Worm (Caenorhabditis elegans): ENCODE measurements around the gene Y64G10A.2.

ce11 chrIV:14269932-14270331 is 25.7 kb upstream of the Y64G10A.2 start:
- no peak for TF ChIP-seq unc-39 (tag; optimal IDR thresholded peaks at IDR 0.05)
- no peak for TF ChIP-seq sptf-1 (tag; optimal IDR thresholded peaks at IDR 0.05)
- TF ChIP-seq nhr-28 (tag; optimal IDR thresholded peaks at IDR 0.05), result no peak
- TF ChIP-seq ces-1 (GFP tag; optimal IDR thresholded peaks at IDR 0.05), result no peak
- no peak for TF ChIP-seq lsy-2 (tag; optimal IDR thresholded peaks at IDR 0.05)
- TF ChIP-seq nhr-12 (tag; optimal IDR thresholded peaks at IDR 0.05), result no peak
- no peak for TF ChIP-seq mep-1 (tag; optimal IDR thresholded peaks at IDR 0.05)
- no peak for TF ChIP-seq nhr-2 (tag; optimal IDR thresholded peaks at IDR 0.05)
- no peak for TF ChIP-seq snpc-4 (tag; optimal IDR thresholded peaks at IDR 0.05)
- TF ChIP-seq bed-3 (GFP tag; optimal IDR thresholded peaks at IDR 0.05), result no peak
- no peak for TF ChIP-seq nhr-237 (tag; optimal IDR thresholded peaks at IDR 0.05)
- no peak for TF ChIP-seq nhr-76 (tag; optimal IDR thresholded peaks at IDR 0.05)
